Worm (Caenorhabditis elegans): ENCODE results near the gene F59A1.12.

The F59A1.12 gene

DNA sequence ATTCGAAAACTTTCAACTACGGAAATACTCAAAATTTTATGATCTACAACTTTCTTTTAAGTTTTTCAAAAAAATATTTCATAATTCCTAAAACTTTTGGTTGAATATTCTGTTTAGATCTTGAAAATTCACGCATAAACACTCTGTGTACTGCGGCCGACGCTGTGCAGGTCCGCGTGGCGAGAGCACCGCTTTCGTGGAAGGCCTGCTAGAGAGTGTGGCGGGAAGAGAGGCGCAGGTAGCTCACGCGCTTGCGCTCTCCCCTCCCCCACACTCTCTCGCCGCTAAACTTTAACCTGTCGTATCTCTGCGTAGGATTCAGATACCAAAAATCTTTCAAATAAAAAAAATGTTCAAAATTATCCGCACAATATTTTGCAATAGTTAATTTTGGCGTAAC lies 15.7 kb upstream of the F59A1.12 start:
- no peak for TF ChIP-seq unc-62 (GFP tag; optimal IDR thresholded peaks at IDR 0.05)

DNA sequence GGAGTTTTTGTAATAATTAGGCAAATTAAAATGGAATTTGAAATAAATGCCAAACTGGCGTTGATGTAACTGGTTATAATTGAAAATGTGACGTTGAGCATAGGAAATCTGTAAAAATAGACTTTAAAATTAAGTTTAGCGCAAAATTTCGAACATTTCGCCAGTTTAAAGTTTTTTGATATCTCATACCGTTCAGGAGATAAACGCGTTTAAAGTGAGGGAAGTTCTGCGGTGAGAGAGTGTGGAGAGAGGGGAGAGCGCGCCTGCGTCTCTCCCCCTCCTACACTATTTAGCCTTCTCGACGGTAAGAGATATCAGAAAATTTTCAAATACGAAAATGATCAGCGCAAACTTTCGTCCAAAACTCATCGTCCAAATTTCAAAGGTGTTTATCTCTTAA lies 9.0 kb upstream of the F59A1.12 start, which contains the start of gene str-92:
Gene str-92, minus strand, starts transcription at position 101 of the 400 bp plus-strand sequence.
- no peak for TF ChIP-seq unc-62 (GFP tag; optimal IDR thresholded peaks at IDR 0.05)

DNA sequence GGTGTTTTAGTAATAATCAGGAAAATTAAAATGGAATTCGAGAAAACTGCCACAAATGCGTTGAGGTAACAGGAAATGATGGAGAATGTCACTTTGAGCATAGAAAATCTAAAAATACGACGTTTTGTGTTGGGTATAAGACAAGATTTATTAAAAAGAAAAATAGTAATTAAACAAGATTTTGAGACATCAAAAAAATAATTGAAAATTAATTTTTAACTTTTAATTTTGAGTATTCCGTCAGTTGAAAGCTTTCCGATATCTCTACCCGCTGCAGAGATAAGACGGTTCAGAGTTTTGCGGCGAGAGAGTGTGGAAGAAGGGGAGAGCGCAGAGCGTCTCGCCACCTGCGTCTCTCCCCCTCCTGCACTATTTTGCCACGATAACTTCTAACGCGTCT lies 5.8 kb upstream of the F59A1.12 start, which contains the start of gene str-93:
Gene str-93, minus strand, starts transcription at position 101 of the 400 bp plus-strand sequence.
- no peak for TF ChIP-seq unc-62 (GFP tag; optimal IDR thresholded peaks at IDR 0.05)

DNA sequence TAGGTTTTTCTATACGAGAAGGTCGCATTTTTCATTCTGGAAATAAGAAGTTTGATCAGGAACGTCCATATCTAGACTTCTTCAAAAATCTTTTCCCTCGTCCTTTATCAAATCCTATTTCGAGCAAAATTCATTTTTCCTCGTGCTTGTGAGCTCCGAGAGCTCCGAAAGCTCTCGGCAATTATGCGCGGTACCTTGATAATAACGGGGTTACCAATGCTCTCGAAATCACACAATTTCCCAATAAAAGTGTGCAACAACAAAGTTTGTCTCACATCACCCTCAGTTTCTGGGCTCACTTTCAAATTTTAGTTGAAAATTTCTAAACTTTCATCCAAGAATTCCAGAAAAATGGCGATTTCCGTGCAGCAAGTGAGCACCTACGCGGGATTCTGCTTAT lies 955 bp upstream of the F59A1.12 start, which contains the start of gene str-89:
Gene str-89, plus strand, starts transcription at position 301 of the 400 bp plus-strand sequence.
- no peak for TF ChIP-seq unc-62 (GFP tag; optimal IDR thresholded peaks at IDR 0.05)

DNA sequence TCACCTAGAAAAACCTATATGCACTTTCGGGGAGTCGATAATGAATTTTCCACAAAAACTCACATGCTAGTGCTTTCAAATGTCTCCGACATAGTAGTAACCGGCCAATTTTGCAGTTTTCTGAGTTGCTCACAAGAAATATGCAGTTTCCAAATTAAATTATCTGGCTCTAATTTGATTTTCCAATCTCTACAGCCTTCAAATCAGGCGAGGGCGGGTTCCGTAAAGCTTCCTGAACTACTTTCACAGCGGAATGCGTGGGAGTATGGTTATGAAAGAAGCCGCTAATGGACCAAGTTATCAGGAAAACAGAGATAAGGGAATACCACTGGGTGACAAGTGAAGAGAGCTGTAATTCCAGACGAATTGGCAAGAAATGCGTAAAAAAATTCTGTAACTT lies 1.7 kb downstream of the F59A1.12 start, which contains the start of gene F59A1.11:
Gene F59A1.11, minus strand, starts transcription at position 101 of the 400 bp plus-strand sequence.
- no peak for TF ChIP-seq unc-62 (GFP tag; optimal IDR thresholded peaks at IDR 0.05)

DNA sequence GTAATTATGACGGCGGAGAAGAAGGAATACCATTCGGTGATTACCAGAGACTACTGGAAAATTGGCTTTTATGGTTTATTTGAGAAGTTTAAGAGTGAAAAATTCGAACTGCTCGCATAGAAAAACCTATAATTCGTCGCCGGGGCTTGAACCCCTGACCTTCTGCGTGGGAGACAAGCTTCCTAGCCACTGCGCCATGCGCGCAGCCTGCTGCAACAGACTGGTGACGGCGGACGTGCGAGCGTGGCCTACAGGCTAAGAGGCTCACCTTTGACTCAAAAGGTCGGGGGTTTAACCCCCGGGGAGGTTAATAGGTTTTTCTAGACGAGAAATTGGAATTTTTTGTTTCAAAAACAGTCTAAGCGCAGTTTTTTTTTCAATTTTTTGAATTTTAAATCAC lies 3.2 kb downstream of the F59A1.12 start:
- no peak for TF ChIP-seq unc-62 (GFP tag; optimal IDR thresholded peaks at IDR 0.05)

DNA sequence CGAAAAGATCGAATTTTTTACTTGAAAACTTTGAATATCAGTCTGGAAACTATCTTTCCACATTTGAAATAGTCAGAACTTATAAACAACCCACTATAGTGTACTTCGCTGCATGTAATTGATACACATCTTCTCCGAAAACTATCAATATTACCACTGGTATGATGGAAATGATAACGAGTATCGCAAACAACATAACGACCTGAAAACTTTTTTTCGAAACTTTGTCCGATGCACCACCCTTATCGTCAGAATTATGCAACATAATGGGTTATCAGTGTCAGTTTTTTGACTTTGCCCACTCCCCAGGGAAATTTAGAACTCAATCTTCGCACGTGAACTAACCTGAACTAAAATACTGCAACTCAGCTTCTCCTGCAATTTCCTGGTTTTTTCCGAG lies 5.3 kb downstream of the F59A1.12 start:
- TF ChIP-seq unc-62 (GFP tag; optimal IDR thresholded peaks at IDR 0.05): no peak

DNA sequence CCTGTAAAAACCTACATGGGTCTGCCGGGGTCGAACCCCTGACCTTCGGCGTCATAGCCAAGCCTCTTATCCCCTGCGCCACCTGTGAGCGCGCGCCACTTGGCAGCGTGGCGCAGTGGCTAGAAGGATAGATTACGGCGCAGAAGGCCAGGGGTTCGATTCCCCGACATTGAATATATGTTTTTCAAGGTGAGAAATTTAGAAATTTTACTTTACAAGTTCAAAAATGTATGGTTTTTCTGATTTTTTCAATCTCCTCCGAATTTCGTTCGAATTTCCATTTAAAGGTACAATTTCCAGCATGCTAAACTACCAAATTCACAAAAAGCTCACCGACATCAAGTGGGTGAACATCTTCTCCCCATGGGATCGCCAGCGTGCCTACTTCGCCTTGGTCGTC lies 7.6 kb downstream of the F59A1.12 start, which contains the start of gene dgat-2:
Gene dgat-2, plus strand, starts transcription at position 301 of the 400 bp plus-strand sequence.
- TF ChIP-seq unc-62 (GFP tag; optimal IDR thresholded peaks at IDR 0.05): no peak

DNA sequence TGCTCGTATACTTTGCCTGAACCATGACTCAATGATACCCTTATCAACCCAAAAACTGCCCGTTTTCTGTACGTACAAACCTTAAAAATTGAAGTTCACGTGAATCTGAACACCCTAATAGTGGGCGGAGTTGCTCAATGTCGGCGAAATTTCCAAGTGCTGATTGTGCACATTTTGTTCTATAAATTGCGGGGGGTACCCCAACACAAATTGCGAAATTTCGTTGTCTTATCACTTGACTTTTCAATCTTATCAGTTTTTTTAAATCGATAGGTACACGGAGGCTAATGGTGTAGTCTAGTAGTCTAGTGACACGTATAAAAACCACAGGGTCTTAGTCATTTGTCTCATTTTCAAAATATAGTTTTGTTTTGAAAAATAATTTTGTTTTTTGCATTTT lies 8.3 kb downstream of the F59A1.12 start, which contains the start of gene fbxa-108:
Gene fbxa-108, minus strand, starts transcription at position 158 of the 400 bp plus-strand sequence.
- no peak for TF ChIP-seq unc-62 (GFP tag; optimal IDR thresholded peaks at IDR 0.05)

DNA sequence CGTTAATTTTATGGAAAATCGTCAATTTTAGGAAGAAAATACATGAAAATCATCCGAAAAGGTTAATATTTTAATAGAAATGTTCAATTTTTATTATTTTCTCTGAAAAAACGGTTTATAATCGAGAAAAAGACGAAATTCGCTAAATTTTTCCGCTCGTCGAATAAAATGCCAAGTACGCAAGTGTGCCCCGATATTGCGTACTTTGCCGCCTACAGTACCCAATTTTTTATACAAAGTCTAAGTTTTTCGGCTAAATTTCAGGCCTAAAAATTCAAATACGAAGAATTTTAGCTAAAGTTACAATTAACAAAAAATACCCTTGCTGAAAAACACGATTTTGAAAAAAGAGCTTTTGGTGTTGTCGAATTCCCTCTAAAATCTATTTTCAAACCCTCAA lies 8.8 kb downstream of the F59A1.12 start:
- no peak for TF ChIP-seq unc-62 (GFP tag; optimal IDR thresholded peaks at IDR 0.05)

DNA sequence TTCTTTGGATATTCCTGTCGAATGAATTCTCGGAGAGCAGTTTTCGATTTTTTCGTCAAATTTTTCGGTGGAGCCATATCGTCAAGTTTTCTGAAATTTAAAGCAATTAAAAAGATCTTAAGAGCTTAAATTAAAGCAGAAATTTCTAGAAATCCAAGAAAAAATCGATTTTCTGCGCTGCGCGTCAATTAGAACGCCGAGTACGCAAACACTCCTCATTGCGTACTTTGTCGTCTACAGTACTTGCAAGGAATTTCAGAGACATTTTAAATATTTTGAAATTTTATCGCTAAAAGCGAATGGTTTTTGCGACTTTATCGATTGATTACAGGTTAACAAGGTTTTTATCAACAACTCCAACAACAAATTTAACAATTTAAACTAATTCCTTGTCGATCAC lies 12.4 kb downstream of the F59A1.12 start:
- no peak for TF ChIP-seq unc-62 (GFP tag; optimal IDR thresholded peaks at IDR 0.05)

DNA sequence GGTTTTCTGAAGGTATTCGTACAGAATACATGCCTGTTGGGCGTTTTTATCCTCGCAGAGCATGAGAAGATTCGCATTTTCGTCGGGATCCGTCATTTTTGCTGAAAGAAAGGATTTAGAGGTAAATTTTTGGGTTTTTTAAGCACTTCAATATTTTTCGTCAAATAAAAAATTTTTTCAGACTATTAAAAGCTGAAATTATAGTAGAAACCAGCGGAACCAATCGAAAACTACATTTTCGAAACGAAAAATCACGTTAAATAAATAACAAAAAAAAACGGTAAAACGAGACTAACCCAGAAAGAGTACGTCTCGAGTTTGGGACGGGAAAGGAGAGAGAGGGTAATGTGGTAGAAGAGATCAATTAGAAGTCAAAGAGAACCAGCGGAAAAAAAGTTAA lies 17.1 kb downstream of the F59A1.12 start, which contains the start of gene fbxa-192:
Gene fbxa-192, minus strand, starts transcription at position 101 of the 400 bp plus-strand sequence.
- no peak for TF ChIP-seq unc-62 (GFP tag; optimal IDR thresholded peaks at IDR 0.05)

DNA sequence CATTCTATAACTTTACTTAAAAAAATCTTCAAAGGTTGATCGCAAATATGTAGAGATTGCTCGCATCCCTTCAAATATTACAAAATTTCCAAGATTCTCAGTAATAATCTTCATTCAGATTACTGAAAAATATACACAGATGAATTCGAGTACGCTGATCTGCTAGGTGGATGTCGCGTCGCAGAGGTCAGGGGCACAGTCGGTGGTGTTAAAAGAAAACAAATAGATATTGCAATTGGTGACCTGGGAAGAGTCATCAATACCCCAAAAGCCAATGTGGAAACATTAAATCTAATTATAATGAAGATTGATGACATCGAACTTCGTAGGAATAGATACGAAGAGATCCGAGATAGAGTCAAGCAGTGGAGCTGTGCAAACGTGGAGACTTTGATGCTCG lies 39.0 kb downstream of the F59A1.12 start, which contains the start of gene F57G4.10:
Gene F57G4.10, plus strand, starts transcription at position 301 of the 400 bp plus-strand sequence.
- no peak for TF ChIP-seq unc-62 (GFP tag; optimal IDR thresholded peaks at IDR 0.05)

DNA sequence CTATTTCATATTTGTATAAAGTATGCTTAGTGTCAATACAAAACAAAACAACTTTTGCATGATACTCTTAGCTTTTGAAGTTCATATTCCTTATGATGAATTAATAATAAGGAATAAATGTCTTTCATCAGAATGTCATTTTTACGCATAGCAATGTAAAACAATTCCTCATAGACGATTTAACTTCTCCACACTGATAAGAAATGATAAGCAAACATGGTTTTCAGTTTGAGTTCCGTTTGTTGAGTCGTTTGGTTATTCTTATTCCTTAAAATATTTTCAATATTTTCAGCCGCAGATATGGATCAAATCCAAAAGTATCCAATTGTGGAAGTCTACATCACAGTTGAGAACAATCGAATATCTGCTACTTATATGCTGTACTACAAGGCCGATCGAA lies 42.7 kb downstream of the F59A1.12 start, which contains the start of gene F57G4.11:
Gene F57G4.11, plus strand, starts transcription at position 301 of the 400 bp plus-strand sequence.
- no peak for TF ChIP-seq unc-62 (GFP tag; optimal IDR thresholded peaks at IDR 0.05)

DNA sequence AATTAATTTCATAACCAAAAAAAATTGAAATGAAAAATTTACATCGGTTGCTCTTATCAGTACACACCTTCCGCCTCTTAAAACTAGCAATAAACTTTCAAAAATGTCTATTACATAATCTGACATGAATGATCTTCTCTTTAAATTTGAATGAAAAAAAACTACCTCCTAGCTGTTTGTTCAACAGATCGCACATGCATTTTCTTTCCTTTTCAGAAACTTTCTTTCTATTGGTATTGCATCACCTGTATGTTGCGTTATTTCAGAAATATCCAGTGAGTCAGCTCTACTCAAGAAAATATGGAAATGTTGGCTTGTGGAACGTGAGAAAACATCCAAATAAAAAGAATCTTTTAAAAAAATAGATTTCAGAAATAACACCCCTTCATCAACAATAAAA lies 44.3 kb downstream of the F59A1.12 start, which contains the start of gene F57G4.1:
Gene F57G4.1, plus strand, starts transcription at position 301 of the 400 bp plus-strand sequence.
- TF ChIP-seq unc-62 (GFP tag; optimal IDR thresholded peaks at IDR 0.05): no peak

DNA sequence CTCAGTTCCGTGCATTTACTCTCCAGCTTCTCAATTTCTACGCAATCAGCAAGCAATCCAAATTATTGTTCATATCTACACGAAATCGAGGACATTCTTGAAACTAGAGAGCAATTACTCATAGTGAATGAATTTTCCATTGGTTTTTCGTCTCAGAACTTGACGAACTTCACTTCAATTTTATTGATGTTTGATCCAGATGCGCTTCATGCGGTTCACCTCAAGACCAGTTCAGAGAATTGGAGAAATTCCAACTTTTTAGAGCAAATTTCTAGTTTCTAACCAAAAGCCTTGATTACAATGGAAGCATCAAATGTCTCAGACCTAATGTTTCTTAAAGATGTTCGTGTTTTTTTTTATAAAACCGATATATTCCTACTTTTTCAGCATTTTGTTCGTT lies 47.3 kb downstream of the F59A1.12 start, which contains the start of gene Y6G8.8:
Gene Y6G8.8, plus strand, starts transcription at position 301 of the 400 bp plus-strand sequence.
- TF ChIP-seq unc-62 (GFP tag; optimal IDR thresholded peaks at IDR 0.05): no peak

DNA sequence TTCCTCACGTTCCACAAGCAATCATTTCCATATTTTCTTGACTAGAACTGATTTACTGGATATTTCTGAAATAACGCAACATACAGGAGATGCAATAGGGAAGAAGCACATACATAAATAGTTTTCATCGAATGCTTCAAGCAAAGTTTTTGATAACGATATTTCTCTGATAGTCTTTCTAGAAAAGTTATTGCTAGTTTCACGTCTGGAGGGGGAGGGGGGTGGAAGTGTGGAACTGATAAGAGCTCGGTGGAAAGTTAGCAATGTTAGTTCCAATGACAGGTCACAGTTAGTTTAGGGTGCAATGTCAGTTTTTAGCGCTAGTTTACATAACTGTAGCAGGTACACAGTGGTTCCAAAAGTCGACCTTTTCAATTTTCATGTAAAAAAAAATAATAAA lies 50.8 kb downstream of the F59A1.12 start, which contains the start of gene Y6G8.6:
Gene Y6G8.6, minus strand, starts transcription at position 98 of the 400 bp plus-strand sequence.
- no peak for TF ChIP-seq unc-62 (GFP tag; optimal IDR thresholded peaks at IDR 0.05)
